Fruit fly (Drosophila melanogaster) whole organism, wandering third instar larva: Measurements from ENCODE around the gene CG34432.

ENCODE experiments used
- CG32264 ChIP-seq: fragments of 200-800 bp; sonication (Bioruptor generic); optimal IDR thresholded peaks from 2 replicates; lab custom pipeline; 2016; ENCODE audit warnings: missing biosample characterization, missing genetic modification characterization
- CG9705 ChIP-seq: fragments of 200-800 bp; sonication (Bioruptor generic); optimal IDR thresholded peaks from 2 replicates; lab custom pipeline; 2018; ENCODE audit warnings: missing biosample characterization, mild to moderate bottlenecking, missing genetic modification characterization
- CrebA ChIP-seq: fragments of 200-800 bp; sonication (Bioruptor generic); optimal IDR thresholded peaks from 2 replicates; lab custom pipeline; 2016; ENCODE audit warnings: missing biosample characterization, mild to moderate bottlenecking, missing genetic modification characterization, borderline replicate concordance
- Dfd ChIP-seq: fragments of >200 bp; optimal IDR thresholded peaks from 2 replicates; lab custom pipeline; 2017; ENCODE audit warnings: missing biosample characterization, missing genetic modification characterization
- Dif ChIP-seq: fragments of 200-275, 200-300 bp; sonication (Bioruptor generic); optimal IDR thresholded peaks from 2 replicates; lab custom pipeline; 2018; ENCODE audit warnings: missing biosample characterization, missing genetic modification characterization; ENCODE audit not compliant: partially characterized antibody
- GATAd ChIP-seq: sonication (Bioruptor generic); optimal IDR thresholded peaks from 2 replicates; lab custom pipeline; 2016; ENCODE audit warnings: missing biosample characterization, missing genetic modification characterization
- HLH106 ChIP-seq: fragments of 200-800 bp; optimal IDR thresholded peaks from 3 replicates; lab custom pipeline; 2019; ENCODE audit warnings: missing biosample characterization, mild to moderate bottlenecking, missing genetic modification characterization, moderate library complexity
- Hnf4 ChIP-seq: fragments of 200-800 bp; sonication (Bioruptor generic); optimal IDR thresholded peaks from 2 replicates; lab custom pipeline; 2016; ENCODE audit warnings: missing biosample characterization, mild to moderate bottlenecking, missing genetic modification characterization
- Hr83 ChIP-seq: fragments of 200-300 bp; sonication (Bioruptor generic); optimal IDR thresholded peaks from 2 replicates; lab custom pipeline; 2016; ENCODE audit warnings: missing biosample characterization, mild to moderate bottlenecking, missing genetic modification characterization, moderate library complexity; ENCODE audit not compliant: poor library complexity, severe bottlenecking
- Mio ChIP-seq: sonication (Bioruptor generic); optimal IDR thresholded peaks from 2 replicates; lab custom pipeline; 2016; ENCODE audit warnings: missing biosample characterization, missing genetic modification characterization
- OdsH ChIP-seq: fragments of 200-800 bp; sonication (Bioruptor generic); optimal IDR thresholded peaks from 2 replicates; lab custom pipeline; 2016; ENCODE audit warnings: missing biosample characterization, mild to moderate bottlenecking, missing genetic modification characterization
- Rel ChIP-seq, 2 experiments: fragments of 200-800 bp; sonication (Bioruptor generic) in 1 of 2; optimal IDR thresholded peaks; 2 replicates in 1 of 2; 3 replicates in 1 of 2; lab custom pipeline; 2016 to 2019; ENCODE audit warnings: mild to moderate bottlenecking in 2 of 2, missing biosample characterization in 2 of 2, missing genetic modification characterization in 2 of 2, moderate library complexity in 1 of 2
- Sp1 ChIP-seq: fragments of 200-800 bp; sonication (Bioruptor generic); optimal IDR thresholded peaks from 3 replicates; lab custom pipeline; 2019; ENCODE audit warnings: missing biosample characterization, mild to moderate bottlenecking, missing genetic modification characterization, moderate library complexity
- Vsx2 ChIP-seq: fragments of 200-300, 225-300 bp; sonication (Bioruptor generic); optimal IDR thresholded peaks from 2 replicates; lab custom pipeline; 2018; ENCODE audit warnings: missing biosample characterization, missing genetic modification characterization; ENCODE audit not compliant: partially characterized antibody
- brk ChIP-seq: fragments of 200-800 bp; sonication (Bioruptor generic); optimal IDR thresholded peaks from 2 replicates; lab custom pipeline; 2016; ENCODE audit warnings: missing biosample characterization, mild to moderate bottlenecking, missing genetic modification characterization
- dl ChIP-seq, 2 experiments: fragments of 175-275, 200-275 bp in 1 of 2; fragments of 200-275 bp in 1 of 2; sonication (Bioruptor generic); optimal IDR thresholded peaks; lab custom pipeline; 2018; ENCODE audit warnings: mild to moderate bottlenecking in 2 of 2, missing biosample characterization in 2 of 2, missing genetic modification characterization in 2 of 2, moderate library complexity in 2 of 2; ENCODE audit not compliant: partially characterized antibody in 2 of 2, insufficient read depth in 1 of 2
- dmrt93B ChIP-seq: fragments of 200-800 bp; sonication (Bioruptor generic); optimal IDR thresholded peaks from 2 replicates; lab custom pipeline; 2018; ENCODE audit warnings: missing biosample characterization, mild to moderate bottlenecking, missing genetic modification characterization
- dsf ChIP-seq: sonication (Bioruptor generic); optimal IDR thresholded peaks from 2 replicates; lab custom pipeline; 2016; ENCODE audit warnings: missing biosample characterization, missing genetic modification characterization, borderline replicate concordance
- ey ChIP-seq: fragments of 200-800 bp; sonication (Bioruptor generic); optimal IDR thresholded peaks from 2 replicates; lab custom pipeline; 2016; ENCODE audit warnings: missing biosample characterization, missing genetic modification characterization
- foxo ChIP-seq, 2 experiments: fragments of 200-800 bp; sonication (Bioruptor generic); optimal IDR thresholded peaks; 2 replicates in 1 of 2; 3 replicates in 1 of 2; lab custom pipeline; 2016 to 2017; ENCODE audit warnings: missing biosample characterization in 2 of 2, missing genetic modification characterization in 2 of 2
- fru ChIP-seq: fragments of 200-800 bp; sonication (Bioruptor generic); optimal IDR thresholded peaks from 3 replicates; lab custom pipeline; 2016; ENCODE audit warnings: missing biosample characterization, mild to moderate bottlenecking, missing genetic modification characterization
- h ChIP-seq: fragments of 200-800 bp; sonication (Bioruptor generic); optimal IDR thresholded peaks from 3 replicates; lab custom pipeline; 2016; ENCODE audit warnings: missing biosample characterization, mild to moderate bottlenecking, missing genetic modification characterization
- jim ChIP-seq: fragments of 175-275, 200-325 bp; sonication (Bioruptor generic); optimal IDR thresholded peaks from 2 replicates; lab custom pipeline; 2016; ENCODE audit warnings: missing biosample characterization, mild to moderate bottlenecking, missing genetic modification characterization
- psq ChIP-seq: fragments of 200-800 bp; sonication (Bioruptor generic); optimal IDR thresholded peaks from 3 replicates; lab custom pipeline; 2017; ENCODE audit warnings: missing biosample characterization, mild to moderate bottlenecking, missing genetic modification characterization, moderate library complexity
- rgr ChIP-seq: fragments of 200-800 bp; sonication (Bioruptor generic); optimal IDR thresholded peaks from 3 replicates; lab custom pipeline; 2016; ENCODE audit warnings: missing biosample characterization, mild to moderate bottlenecking, missing genetic modification characterization
- sage ChIP-seq: fragments of 200-800 bp; sonication (Bioruptor generic); optimal IDR thresholded peaks from 2 replicates; lab custom pipeline; 2016; ENCODE audit warnings: missing biosample characterization, mild to moderate bottlenecking, missing genetic modification characterization
- sv ChIP-seq: fragments of 200-800 bp; sonication (Bioruptor generic); optimal IDR thresholded peaks from 3 replicates; lab custom pipeline; 2016; ENCODE audit warnings: missing biosample characterization, missing genetic modification characterization
- tai ChIP-seq: sonication (Bioruptor generic); optimal IDR thresholded peaks from 2 replicates; lab custom pipeline; 2016; ENCODE audit warnings: missing biosample characterization, missing genetic modification characterization
- usp ChIP-seq: fragments of >200 bp; optimal IDR thresholded peaks from 2 replicates; lab custom pipeline; 2017; ENCODE audit warnings: missing biosample characterization, missing genetic modification characterization
- woc ChIP-seq: sonication (Bioruptor generic); optimal IDR thresholded peaks from 2 replicates; lab custom pipeline; 2016; ENCODE audit warnings: missing biosample characterization, mild to moderate bottlenecking, missing genetic modification characterization

The CG34432 gene

dm6 chr3R:30605889-30606288 lies 43.1 kb upstream of the CG34432 start, which contains the start of gene CG31016:
Gene CG31016, plus strand, starts transcription at chr3R:30606189.
- TF ChIP-seq psq (GFP tag; lab: Kevin White, UChicago) (no peak), usp (GFP tag; lab: Kevin White, UChicago) (no peak), dl (GFP tag; optimal IDR thresholded peaks at IDR 0.05; lab: Kevin White, UChicago; ENCODE audit: insufficient read depth in 1 of 2, partially characterized antibody in 2 of 2) (no peak), Vsx2 (GFP tag; lab: Kevin White, UChicago) (no peak)

dm6 chr3R:30616098-30616857 lies 32.7 kb upstream of the CG34432 start:
- TF ChIP-seq fru (GFP tag; lab: Kevin White, UChicago) (no peak), usp (GFP tag; lab: Kevin White, UChicago) (no peak), dmrt93B (no peak), Hnf4 (no peak), brk (GFP tag; lab: Kevin White, UChicago) (no peak), jim (GFP tag; lab: Kevin White, UChicago) (no peak), rgr (GFP tag; lab: Kevin White, UChicago) (no peak), tai (GFP tag; lab: Kevin White, UChicago) (no peak), foxo (GFP tag; optimal IDR thresholded peaks at IDR 0.05; lab: Kevin White, UChicago) (no peak), Vsx2 (GFP tag; lab: Kevin White, UChicago) (no peak)

dm6 chr3R:30617457-30617856 lies 31.5 kb upstream of the CG34432 start:
- TF ChIP-seq sage (GFP tag; lab: Kevin White, UChicago) (no peak), CG9705 (GFP tag; lab: Kevin White, UChicago) (no peak), fru (GFP tag; lab: Kevin White, UChicago) (no peak), CG32264 (GFP tag; lab: Kevin White, UChicago) (no peak), psq (GFP tag; lab: Kevin White, UChicago) (no peak), Dfd (GFP tag; lab: Kevin White, UChicago) (no peak), Mio (no peak), Dif (no peak), HLH106 (tag; lab: Kevin White, UChicago) (no peak), ey (GFP tag; lab: Kevin White, UChicago) (no peak)
- TF ChIP-seq, all 38 proteins: peak for 0

dm6 chr3R:30621806-30622205 lies 27.1 kb upstream of the CG34432 start, which contains the start of gene CG44954:
Gene CG44954, minus strand, starts transcription at chr3R:30621906.
- no peak for TF ChIP-seq sage (GFP tag; lab: Kevin White, UChicago)
- TF ChIP-seq CG32264 (GFP tag; lab: Kevin White, UChicago) = no peak
- no peak for TF ChIP-seq rgr (GFP tag; lab: Kevin White, UChicago)
- no peak for TF ChIP-seq usp (GFP tag; lab: Kevin White, UChicago)
- no peak for TF ChIP-seq OdsH (GFP tag; lab: Kevin White, UChicago)
- TF ChIP-seq dsf (GFP tag; lab: Kevin White, UChicago) = no peak
- TF ChIP-seq Sp1 = no peak
- no peak for TF ChIP-seq GATAd (GFP tag; lab: Kevin White, UChicago)
- TF ChIP-seq brk (GFP tag; lab: Kevin White, UChicago) = no peak
- TF ChIP-seq Dif = no peak
- no peak for TF ChIP-seq Rel (GFP tag; optimal IDR thresholded peaks at IDR 0.05; lab: Kevin White, UChicago)
- no peak for TF ChIP-seq Rel (tag; optimal IDR thresholded peaks at IDR 0.05; lab: Kevin White, UChicago)
- TF ChIP-seq CrebA = no peak
- TF ChIP-seq psq (GFP tag; lab: Kevin White, UChicago) = no peak
- no peak for TF ChIP-seq sv
- no peak for TF ChIP-seq h (GFP tag; lab: Kevin White, UChicago)
- no peak for TF ChIP-seq fru (GFP tag; lab: Kevin White, UChicago)
- TF ChIP-seq CG9705 (GFP tag; lab: Kevin White, UChicago) = no peak
- TF ChIP-seq woc (GFP tag; lab: Kevin White, UChicago) = no peak
- no peak for TF ChIP-seq Hr83 (GFP tag; lab: Kevin White, UChicago)
- TF ChIP-seq, all 38 proteins: peak for 0
